Fruit fly (Drosophila melanogaster): Measurements from ENCODE around the gene Larp4B.

The Larp4B gene

DNA sequence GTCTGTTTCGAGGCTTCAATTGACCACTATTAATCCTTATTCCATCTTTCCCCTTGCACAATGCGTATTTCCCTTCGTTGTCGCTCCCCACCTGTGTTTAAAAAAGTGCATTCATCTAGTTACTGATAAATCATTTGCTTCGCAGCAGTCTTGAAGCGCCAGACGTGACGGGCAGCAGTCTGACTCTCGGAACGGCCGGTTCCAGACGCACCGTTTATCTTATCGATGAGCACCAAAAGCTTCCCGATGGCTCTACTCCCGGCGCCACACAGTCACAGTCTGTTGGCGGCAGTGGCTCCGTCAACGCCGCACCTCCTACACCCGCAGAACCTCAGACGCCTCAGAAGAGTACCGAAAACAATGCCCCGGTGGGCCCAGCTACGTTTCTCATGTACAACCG lies 40.5 kb upstream of the Larp4B start, which contains the start of gene CG42494:
Gene CG42494 (plus strand): TSS at position 301 of the 400 bp plus-strand sequence.
- no peak for TF ChIP-seq danr (GFP tag; IDR thresholded peaks at IDR 0.05)

DNA sequence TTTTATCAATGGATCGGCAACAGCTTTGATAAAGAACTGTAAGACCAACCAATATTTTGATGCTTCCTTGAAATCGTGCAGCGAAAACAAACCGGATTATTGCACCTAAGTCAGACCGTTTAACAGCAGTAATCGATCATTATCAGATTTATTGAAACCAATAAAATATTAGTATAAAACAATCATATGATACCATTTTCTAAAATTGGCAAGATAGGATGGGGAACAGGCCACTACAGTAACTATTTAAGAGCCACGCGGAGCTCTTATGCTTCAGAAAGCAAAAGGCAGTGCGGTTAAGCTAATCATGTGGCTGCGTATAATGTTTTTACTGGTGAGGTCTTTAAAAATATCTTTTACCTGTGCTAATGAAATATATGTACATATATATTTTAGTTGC lies 38.3 kb upstream of the Larp4B start, which contains the start of gene CG32284:
Gene CG32284 (plus strand): TSS at position 301 of the 400 bp plus-strand sequence.
- no peak for TF ChIP-seq Oaz (GFP tag; IDR thresholded peaks at IDR 0.05)
- TF ChIP-seq ERR (GFP tag; optimal IDR thresholded peaks at IDR 0.05): no peak
- TF ChIP-seq Ets65A (GFP tag): no peak

DNA sequence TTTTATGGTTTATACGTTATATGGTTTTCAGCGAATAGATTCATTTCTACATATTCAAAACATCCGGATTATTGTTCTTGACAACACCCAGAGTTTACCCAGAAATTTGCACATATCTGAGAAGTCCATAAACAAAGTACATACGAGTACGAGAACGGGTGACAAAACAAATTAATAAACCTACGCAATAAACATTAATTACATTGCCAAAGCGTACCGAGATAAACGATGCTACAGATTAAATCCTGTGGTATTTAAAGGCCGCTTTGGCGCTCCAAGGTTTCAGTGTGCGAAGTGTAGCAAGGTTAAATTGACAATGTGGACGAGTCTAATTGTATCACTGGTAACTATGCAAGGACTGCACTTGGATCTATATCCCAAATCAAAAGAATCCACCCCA lies 37.4 kb upstream of the Larp4B start, which contains the start of gene CG14957:
Gene CG14957 (plus strand): TSS at position 301 of the 400 bp plus-strand sequence.
- TF ChIP-seq CG12104 (GFP tag; optimal IDR thresholded peaks at IDR 0.05) (no peak), Rfx (GFP tag; IDR thresholded peaks at IDR 0.05) (0 out of 2 replicates have a peak, but pooled peaks have one; percentile 12)

DNA sequence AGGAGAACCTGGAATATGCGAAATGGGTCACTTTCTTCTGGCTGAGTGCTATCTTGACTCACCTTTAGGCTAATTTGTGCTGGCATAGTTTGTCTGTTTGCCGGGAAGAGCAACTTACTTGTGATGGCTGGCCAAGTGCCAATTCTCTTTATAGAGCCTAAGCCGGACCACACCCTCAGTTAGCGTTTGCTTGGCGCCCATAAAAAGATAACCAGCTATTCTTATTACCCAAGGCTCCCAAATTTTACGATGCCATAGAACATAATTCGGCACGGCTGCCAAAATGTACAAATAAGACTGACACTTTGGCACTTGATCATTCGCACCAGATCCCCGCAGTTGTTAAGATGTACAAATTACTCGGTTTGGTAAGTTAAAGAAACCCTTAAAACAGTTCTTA lies 35.0 kb upstream of the Larp4B start, which contains the start of the genes CG42525 and CG14958:
Gene CG42525 (minus strand): TSS at position 101 of the 400 bp plus-strand sequence.
Gene CG14958 (plus strand): TSS at position 332 of the 400 bp plus-strand sequence.
- TF ChIP-seq CG9817 (tag; optimal IDR thresholded peaks at IDR 0.05) (no peak), CG11456 (GFP tag; IDR thresholded peaks at IDR 0.05) (no peak), CG3847 (GFP tag; IDR thresholded peaks at IDR 0.05) (no peak), CG10209 (GFP tag; optimal IDR thresholded peaks at IDR 0.05) (no peak), crc (GFP tag; optimal IDR thresholded peaks at IDR 0.05) (no peak), Nf-YB (GFP tag; optimal IDR thresholded peaks at IDR 0.05) (no peak), slp2 (GFP tag; optimal IDR thresholded peaks at IDR 0.05) (no peak), chn (GFP tag; optimal IDR thresholded peaks at IDR 0.05) (no peak), Hsf (GFP tag; optimal IDR thresholded peaks at IDR 0.05) (no peak), usp (GFP tag; optimal IDR thresholded peaks at IDR 0.05) (no peak), tgo (GFP tag; IDR thresholded peaks at IDR 0.05) (no peak), CG2116 (GFP tag; optimal IDR thresholded peaks at IDR 0.05) (no peak), NC2α (GFP tag; optimal IDR thresholded peaks at IDR 0.05) (no peak), pita (GFP tag; optimal IDR thresholded peaks at IDR 0.05) (no peak), CG2712 (tag; optimal IDR thresholded peaks at IDR 0.05) (no peak), knrl (GFP tag; IDR thresholded peaks at IDR 0.05; ENCODE audit: partially characterized antibody) (no peak), CG4854 (GFP tag; optimal IDR thresholded peaks at IDR 0.05) (no peak), CG17359 (tag; optimal IDR thresholded peaks at IDR 0.05) (no peak), Deaf1 (tag; optimal IDR thresholded peaks at IDR 0.05) (no peak)

DNA sequence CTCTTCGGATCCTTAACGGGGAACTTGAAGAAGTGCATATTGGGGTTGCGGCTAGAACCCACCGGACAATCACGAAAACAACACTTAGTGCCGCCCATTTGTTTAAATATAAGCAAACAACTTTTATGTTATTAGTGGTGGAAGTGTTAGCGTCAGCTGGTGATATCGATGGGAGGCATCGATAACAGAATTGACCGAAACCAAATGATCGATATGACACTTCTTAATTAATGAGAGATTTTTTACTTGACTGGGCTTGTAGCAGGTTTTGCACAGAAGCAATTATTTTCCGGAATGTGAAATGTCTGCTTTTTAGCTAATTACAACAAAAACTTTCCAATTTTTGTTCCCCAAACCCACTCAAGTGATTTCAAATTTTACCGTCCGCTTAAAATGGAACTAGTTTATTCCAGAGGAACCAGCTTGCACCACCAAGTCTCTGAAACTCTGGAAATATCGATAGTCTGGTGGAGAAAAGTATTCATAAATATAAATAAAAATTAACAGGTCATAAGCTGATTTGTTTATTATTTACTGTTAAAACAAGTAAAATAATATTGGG lies 32.2 kb upstream of the Larp4B start, which contains the start of gene CG14965:
Gene CG14965 (minus strand): TSS at position 159 of the 562 bp plus-strand sequence.
- no peak for TF ChIP-seq schlank (tag; optimal IDR thresholded peaks at IDR 0.05)
- TF ChIP-seq MBD-R2 (GFP tag; IDR thresholded peaks at IDR 0.05): peak; percentile 62
- no peak for TF ChIP-seq CG34422 (GFP tag; IDR thresholded peaks at IDR 0.05)
- peak; percentile 95 for TF ChIP-seq sna (GFP tag; IDR thresholded peaks at IDR 0.05; ENCODE audit: partially characterized antibody)
- no peak for TF ChIP-seq CG15601 (tag; optimal IDR thresholded peaks at IDR 0.05)
- TF ChIP-seq lov (optimal IDR thresholded peaks at IDR 0.05): no peak
- TF ChIP-seq lov (GFP tag; IDR thresholded peaks at IDR 0.05): no peak
- peak; percentile 94 for TF ChIP-seq CG13287 (GFP tag; IDR thresholded peaks at IDR 0.05; ENCODE audit: partially characterized antibody)
- peak; percentile 82; the same call in 2 of the 3 replicates for TF ChIP-seq Opbp (GFP tag; IDR thresholded peaks at IDR 0.05; ENCODE audit: partially characterized antibody)
- TF ChIP-seq Gsc (GFP tag; IDR thresholded peaks at IDR 0.05): no peak
- peak; percentile 20 for TF ChIP-seq MESR4 (GFP tag; optimal IDR thresholded peaks at IDR 0.05)
- no peak for TF ChIP-seq CG3281 (GFP tag; optimal IDR thresholded peaks at IDR 0.05)
- TF ChIP-seq CG14441 (GFP tag; IDR thresholded peaks at IDR 0.05): peak; percentile 36; the same call in 1 of the 2 replicates
- no peak for TF ChIP-seq Ravus (GFP tag; IDR thresholded peaks at IDR 0.05)
- TF ChIP-seq unc-4 (GFP tag; IDR thresholded peaks at IDR 0.05; ENCODE audit: partially characterized antibody): peak; percentile 95
- TF ChIP-seq bbx (GFP tag; IDR thresholded peaks at IDR 0.05; ENCODE audit: partially characterized antibody): peak; percentile 79
- TF ChIP-seq HLH4C (GFP tag; IDR thresholded peaks at IDR 0.05; ENCODE audit: partially characterized antibody): peak; percentile 91
- TF ChIP-seq Bgb (GFP tag; IDR thresholded peaks at IDR 0.05; ENCODE audit: partially characterized antibody): peak; percentile 89
- peak; percentile 87 for TF ChIP-seq vnd (GFP tag; IDR thresholded peaks at IDR 0.05; ENCODE audit: partially characterized antibody)

All from whole organism, embryonic.